Fruit fly (Drosophila melanogaster): ENCODE data around the gene Aduk.

The Aduk gene

DNA sequence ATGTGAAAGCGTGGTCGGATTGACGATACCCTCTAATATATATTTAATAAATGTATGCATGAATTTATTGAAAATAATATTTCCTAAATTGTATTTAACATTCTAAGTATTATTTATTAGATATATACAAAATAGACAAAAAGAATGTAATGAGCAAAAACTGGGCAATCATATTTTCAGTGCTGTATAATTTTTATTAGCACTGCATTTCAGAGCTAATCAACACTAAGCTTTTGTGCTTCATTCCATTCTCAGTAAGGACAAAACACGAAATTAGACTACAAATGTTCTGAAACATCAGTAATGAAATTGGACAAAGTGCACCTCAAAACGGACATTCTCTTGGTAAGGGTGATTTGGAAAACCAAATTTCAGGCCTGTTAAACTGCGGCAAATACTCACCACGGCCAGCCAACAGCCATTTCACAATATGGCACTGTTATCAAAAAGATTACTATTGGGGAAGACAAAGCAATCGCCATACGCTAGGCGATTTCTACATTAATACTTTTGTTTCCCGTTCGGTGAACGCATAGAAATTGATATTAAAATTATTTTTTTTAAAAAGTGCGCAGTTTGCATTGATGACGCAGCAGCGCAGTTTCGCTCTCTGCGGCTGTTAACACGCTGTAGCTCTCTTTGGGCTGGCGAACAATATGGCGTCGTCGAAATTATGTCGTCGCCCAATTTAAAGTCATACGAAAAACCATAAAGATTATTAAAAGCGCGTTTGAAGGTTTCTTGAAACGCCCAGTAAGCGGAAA, 6.1 kb upstream of the Aduk start (continued):
- TF ChIP-seq CG32006 (GFP tag; optimal IDR thresholded peaks at IDR 0.05): peak; percentile 94
- no peak for TF ChIP-seq Hr38 (GFP tag; optimal IDR thresholded peaks at IDR 0.05)
- TF ChIP-seq fkh (GFP tag; optimal IDR thresholded peaks at IDR 0.05): peak; percentile 37
- peak; percentile 83 for TF ChIP-seq CG6792 (GFP tag; optimal IDR thresholded peaks at IDR 0.05)
- TF ChIP-seq lz (GFP tag; optimal IDR thresholded peaks at IDR 0.05): peak; percentile 83
- peak; percentile 79 for TF ChIP-seq Met (GFP tag; optimal IDR thresholded peaks at IDR 0.05)
- peak; percentile 83 for TF ChIP-seq CG10669 (GFP tag; optimal IDR thresholded peaks at IDR 0.05)
- peak; percentile 71; the same call in 2 of the 3 replicates for TF ChIP-seq eg (GFP tag; IDR thresholded peaks at IDR 0.05)
- peak; percentile 58 to 89 for TF ChIP-seq salr (GFP tag; optimal IDR thresholded peaks at IDR 0.05)
- TF ChIP-seq CG3919 (GFP tag; optimal IDR thresholded peaks at IDR 0.05): peak; percentile 86

DNA sequence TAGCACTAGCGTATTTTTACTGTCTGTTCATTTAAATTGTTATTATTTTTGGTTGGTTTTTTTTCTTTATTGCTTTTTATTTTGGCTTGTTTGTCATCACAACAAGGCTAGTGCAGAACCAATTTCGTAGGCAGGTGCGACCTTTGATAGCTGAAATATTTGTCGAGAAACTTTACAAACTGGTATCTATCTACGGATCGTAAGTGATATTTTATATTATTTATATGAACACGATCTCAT, 5.5 kb upstream of the Aduk start, which contains the start of gene drn:
Gene drn, plus strand, starts transcription at position 141 of the 240 bp plus-strand sequence.
- no peak for TF ChIP-seq Smox (GFP tag; optimal IDR thresholded peaks at IDR 0.05)
- no peak for TF ChIP-seq CG7368 (GFP tag; optimal IDR thresholded peaks at IDR 0.05)
- no peak for TF ChIP-seq cyc (GFP tag; optimal IDR thresholded peaks at IDR 0.05)
- TF ChIP-seq Ets96B (tag; optimal IDR thresholded peaks at IDR 0.05): no peak
- no peak for TF ChIP-seq OdsH (GFP tag; optimal IDR thresholded peaks at IDR 0.05)
- no peak for TF ChIP-seq CG6163 (GFP tag; IDR thresholded peaks at IDR 0.05)

DNA sequence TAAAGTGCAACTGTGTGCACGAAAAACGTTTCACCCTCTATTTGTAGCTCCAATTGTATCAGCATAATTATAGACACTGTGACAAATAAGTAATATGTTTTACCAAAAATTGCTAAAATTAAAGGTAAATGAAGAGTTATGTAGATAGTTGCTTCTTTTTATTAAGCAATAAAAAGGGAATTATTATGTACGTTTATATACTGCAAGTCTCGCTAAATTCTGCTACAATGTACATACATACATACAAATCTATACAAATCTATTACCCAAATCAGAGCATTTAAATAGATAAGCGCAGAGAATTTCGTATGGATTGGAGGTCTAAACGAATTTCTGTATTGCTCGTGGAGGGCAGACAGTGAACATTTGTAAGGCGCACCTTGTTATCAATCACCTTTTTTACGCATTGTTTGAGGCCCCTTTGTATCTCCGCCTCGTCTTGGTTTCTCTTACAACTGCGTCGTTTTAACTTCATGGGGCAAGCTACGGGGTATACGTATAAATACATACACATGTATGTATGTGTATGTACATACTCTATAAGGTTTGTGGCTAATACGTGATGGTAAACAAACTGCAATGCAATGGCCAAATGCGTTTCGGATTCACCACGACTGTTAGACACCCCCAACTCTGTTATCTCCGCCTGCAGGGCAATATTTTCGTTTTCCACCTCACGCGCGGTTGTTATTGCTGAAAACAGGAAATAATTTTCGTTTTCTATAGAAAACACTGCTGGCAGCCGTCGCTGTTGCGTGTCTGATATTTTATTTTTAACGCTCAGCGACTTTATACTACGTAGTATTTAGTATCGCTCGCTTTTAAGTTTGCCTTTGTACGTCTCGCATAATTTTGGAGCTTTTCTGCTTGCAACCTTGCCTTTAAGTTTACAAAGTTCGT, 4.9 kb upstream of the Aduk start:
- TF ChIP-seq Sox15 (GFP tag; optimal IDR thresholded peaks at IDR 0.05): peak; percentile 10
- TF ChIP-seq CG11902 (GFP tag; optimal IDR thresholded peaks at IDR 0.05): no peak
- TF ChIP-seq CG10669 (GFP tag; optimal IDR thresholded peaks at IDR 0.05): peak; percentile 78
- peak; percentile 29 to 92 for TF ChIP-seq salr (GFP tag; optimal IDR thresholded peaks at IDR 0.05)
- peak; percentile 24 for TF ChIP-seq dac (GFP tag; optimal IDR thresholded peaks at IDR 0.05)
- peak; percentile 67 for TF ChIP-seq fd59A (GFP tag; optimal IDR thresholded peaks at IDR 0.05)
- peak; percentile 85 for TF ChIP-seq CG32006 (GFP tag; optimal IDR thresholded peaks at IDR 0.05)
- TF ChIP-seq Gug (GFP tag; IDR thresholded peaks at IDR 0.05): peak; percentile 57
- peak; percentile 37 for TF ChIP-seq CG7368 (GFP tag; optimal IDR thresholded peaks at IDR 0.05)
- peak; percentile 69 for TF ChIP-seq CG8632 (GFP tag; optimal IDR thresholded peaks at IDR 0.05)
- peak; percentile 58 for TF ChIP-seq CG34406 (GFP tag; optimal IDR thresholded peaks at IDR 0.05)
- TF ChIP-seq Eip93F (GFP tag; optimal IDR thresholded peaks at IDR 0.05): peak; percentile 61
- peak; percentile 75 for TF ChIP-seq CG3032 (tag; optimal IDR thresholded peaks at IDR 0.05)
- TF ChIP-seq OdsH (GFP tag; optimal IDR thresholded peaks at IDR 0.05): peak; percentile 80
- TF ChIP-seq Eip75B (GFP tag; optimal IDR thresholded peaks at IDR 0.05): peak; percentile 82
- TF ChIP-seq CG15336 (GFP tag; IDR thresholded peaks at IDR 0.05): peak; percentile 87
- peak; percentile 47 for TF ChIP-seq CG16779 (tag; optimal IDR thresholded peaks at IDR 0.05)
- peak; percentile 83 for TF ChIP-seq topi (GFP tag; optimal IDR thresholded peaks at IDR 0.05)
- peak; percentile 75 for TF ChIP-seq achi (GFP tag; optimal IDR thresholded peaks at IDR 0.05)
- peak; percentile 83 for TF ChIP-seq pdm3 (GFP tag; optimal IDR thresholded peaks at IDR 0.05)
- peak; percentile 81 for TF ChIP-seq CG10631 (GFP tag; optimal IDR thresholded peaks at IDR 0.05)
- peak; percentile 58 for TF ChIP-seq CG8319 (GFP tag; optimal IDR thresholded peaks at IDR 0.05)
- TF ChIP-seq Eip78C (GFP tag): peak; percentile 97
- TF ChIP-seq acj6 (GFP tag; optimal IDR thresholded peaks at IDR 0.05): peak; percentile 79
- peak; percentile 74 for TF ChIP-seq dsx (GFP tag; optimal IDR thresholded peaks at IDR 0.05; ENCODE audit: poor library complexity, severe bottlenecking)
- TF ChIP-seq Hr39 (GFP tag; optimal IDR thresholded peaks at IDR 0.05): peak; percentile 68
- TF ChIP-seq eg (GFP tag; IDR thresholded peaks at IDR 0.05): peak; percentile 87
- TF ChIP-seq CG11762 (GFP tag; optimal IDR thresholded peaks at IDR 0.05; ENCODE audit: insufficient read depth): peak; percentile 76
- TF ChIP-seq lz (GFP tag; optimal IDR thresholded peaks at IDR 0.05): peak; percentile 79
- TF ChIP-seq Ets21C (GFP tag; optimal IDR thresholded peaks at IDR 0.05): peak; percentile 56
- TF ChIP-seq Hr38 (GFP tag; optimal IDR thresholded peaks at IDR 0.05): no peak
- TF ChIP-seq Sox102F (GFP tag; optimal IDR thresholded peaks at IDR 0.05): peak; percentile 68
- TF ChIP-seq Sox14 (GFP tag; optimal IDR thresholded peaks at IDR 0.05): peak; percentile 72
- peak; percentile 80 for TF ChIP-seq net (GFP tag; optimal IDR thresholded peaks at IDR 0.05)
- peak; percentile 12 for TF ChIP-seq fd85E (GFP tag; optimal IDR thresholded peaks at IDR 0.05)
- TF ChIP-seq fkh (GFP tag; optimal IDR thresholded peaks at IDR 0.05): peak; percentile 34
- peak; percentile 5 for TF ChIP-seq vri (GFP tag; optimal IDR thresholded peaks at IDR 0.05)
